Worm (Caenorhabditis elegans): ENCODE data around the gene osm-11.

Gene osm-11

ce11 chrX:17458887-17459286, 37.5 kb upstream of the osm-11 start, which contains the start of gene mlc-1:
TSS of gene mlc-1 (plus strand) at chrX:17459210.
- TF ChIP-seq ceh-79 (tag; optimal IDR thresholded peaks at IDR 0.05) (no peak), zfh-2 (GFP tag; conservative IDR thresholded peaks at IDR 0.05) (peak; percentile 56)

DNA sequence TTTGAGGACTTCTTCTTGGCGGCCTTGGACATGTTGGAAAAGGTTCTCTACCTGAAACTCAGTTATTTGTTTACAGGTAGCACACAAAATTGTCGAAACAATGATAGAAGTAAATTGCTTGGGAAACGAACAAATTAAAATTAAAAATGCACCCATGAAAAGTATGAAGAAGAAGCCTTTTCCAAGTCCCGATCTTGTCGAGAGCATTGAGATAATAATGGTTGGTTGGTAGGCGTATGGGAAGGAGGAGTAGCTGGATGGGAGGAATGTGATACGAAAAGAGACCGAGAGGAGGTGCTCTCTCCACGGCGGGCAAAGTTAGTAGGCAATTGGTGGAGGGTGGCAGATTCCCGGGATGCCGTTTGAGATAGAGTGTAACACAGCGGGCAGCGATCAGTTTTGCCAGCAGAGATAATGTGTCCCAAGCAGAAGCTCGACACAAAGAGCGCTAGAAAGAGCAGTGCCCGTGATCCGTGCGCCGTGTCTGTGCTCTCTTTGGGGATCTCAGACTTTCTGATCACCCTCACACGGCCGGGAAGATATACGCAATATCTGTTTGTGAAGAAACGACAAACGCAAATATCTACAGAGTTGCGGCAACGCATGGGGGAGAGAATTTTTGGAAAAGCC, 35.3 kb upstream of the osm-11 start, which contains the start of gene mlc-2:
Gene mlc-2 (minus strand): TSS at position 51 of the 630 bp plus-strand sequence.
- TF ChIP-seq ZK185.1 (tag; optimal IDR thresholded peaks at IDR 0.05; ENCODE audit: poor library complexity, severe bottlenecking): no peak
- TF ChIP-seq rec-8 (tag; optimal IDR thresholded peaks at IDR 0.05): no peak
- no peak for TF ChIP-seq K11D2.4 (GFP tag; IDR thresholded peaks at IDR 0.05)
- TF ChIP-seq chd-7 (tag; optimal IDR thresholded peaks at IDR 0.05): no peak
- no peak for TF ChIP-seq zim-3 (tag; optimal IDR thresholded peaks at IDR 0.05)
- 0 out of 2 replicates have a peak, but pooled peaks have one; percentile 29 for TF ChIP-seq nfyb-1 (GFP tag; IDR thresholded peaks at IDR 0.05)
- 0 out of 2 replicates have a peak, but pooled peaks have one; percentile 26 for TF ChIP-seq dox-1 (GFP tag; IDR thresholded peaks at IDR 0.05)
- TF ChIP-seq K12H6.12 (tag; optimal IDR thresholded peaks at IDR 0.05): peak; percentile 17
- TF ChIP-seq mcd-1 (GFP tag; IDR thresholded peaks at IDR 0.05): 0 out of 2 replicates have a peak, but pooled peaks have one; percentile 18
- peak; percentile 5; the same call in 1 of the 2 replicates for TF ChIP-seq egrh-3 (GFP tag; IDR thresholded peaks at IDR 0.05)
- TF ChIP-seq egl-18 (GFP tag; IDR thresholded peaks at IDR 0.05): no peak
- TF ChIP-seq hrde-1 (tag; optimal IDR thresholded peaks at IDR 0.05; ENCODE audit: borderline replicate concordance): no peak
- TF ChIP-seq ztf-3 (GFP tag; optimal IDR thresholded peaks at IDR 0.05): no peak
- no peak for TF ChIP-seq him-1 (tag; optimal IDR thresholded peaks at IDR 0.05)
- peak; percentile 83 for TF ChIP-seq zfh-2 (GFP tag; conservative IDR thresholded peaks at IDR 0.05)
- no peak for TF ChIP-seq F55B11.4 (tag; optimal IDR thresholded peaks at IDR 0.05; ENCODE audit: borderline replicate concordance, insufficient read depth)

ce11 chrX:17451410-17451809, 30.0 kb upstream of the osm-11 start, which contains the start of gene C36E6.2:
TSS of gene C36E6.2 (plus strand) at chrX:17451670.
- peak; percentile 33 for TF ChIP-seq attf-5 (GFP tag; optimal IDR thresholded peaks at IDR 0.05)
- TF ChIP-seq nhr-80 (tag; optimal IDR thresholded peaks at IDR 0.05): peak; percentile 27
- no peak for TF ChIP-seq mcd-1 (GFP tag; IDR thresholded peaks at IDR 0.05)
- TF ChIP-seq F23B12.7 (tag; optimal IDR thresholded peaks at IDR 0.05; ENCODE audit: insufficient read depth): peak; percentile 15
- TF ChIP-seq ceh-27 (GFP tag; optimal IDR thresholded peaks at IDR 0.05): peak; percentile 65
- TF ChIP-seq F49E8.2 (tag; optimal IDR thresholded peaks at IDR 0.05; ENCODE audit: insufficient read depth): no peak
- TF ChIP-seq K12H6.12 (tag; optimal IDR thresholded peaks at IDR 0.05): peak; percentile 15
- TF ChIP-seq lin-40 (tag; optimal IDR thresholded peaks at IDR 0.05): peak; percentile 70
- no peak for TF ChIP-seq snpc-4 (GFP tag; optimal IDR thresholded peaks at IDR 0.05)
- peak in 1 of 4 experiments; percentile 39 for TF ChIP-seq snpc-4 (tag; optimal IDR thresholded peaks at IDR 0.05)
- TF ChIP-seq C06A6.2 (GFP tag; conservative IDR thresholded peaks at IDR 0.05): no peak
- TF ChIP-seq ceh-79 (tag; optimal IDR thresholded peaks at IDR 0.05): no peak
- TF ChIP-seq attf-6 (GFP tag; IDR thresholded peaks at IDR 0.05): no peak
- TF ChIP-seq K11D2.4 (GFP tag; IDR thresholded peaks at IDR 0.05): 0 out of 2 replicates have a peak, but pooled peaks have one; percentile 30
- peak; percentile 86 for TF ChIP-seq hmg-1.2 (GFP tag; IDR thresholded peaks at IDR 0.05)
- TF ChIP-seq F10E7.11 (tag; optimal IDR thresholded peaks at IDR 0.05): no peak
- no peak for TF ChIP-seq F57A8.1 (GFP tag; optimal IDR thresholded peaks at IDR 0.05)
- TF ChIP-seq tbp1 (GFP tag; optimal IDR thresholded peaks at IDR 0.05): peak; percentile 26
- TF ChIP-seq unc-130 (GFP tag; optimal IDR thresholded peaks at IDR 0.05): no peak
- no peak for TF ChIP-seq lin-35 (GFP tag; optimal IDR thresholded peaks at IDR 0.05)
- TF ChIP-seq nfya-2 (GFP tag; IDR thresholded peaks at IDR 0.05): no peak
- no peak for TF ChIP-seq mes-4 (tag; optimal IDR thresholded peaks at IDR 0.05)
- no peak for TF ChIP-seq madf-10 (tag; optimal IDR thresholded peaks at IDR 0.05)
- 0 out of 2 replicates have a peak, but pooled peaks have one; percentile 16 for TF ChIP-seq egl-18 (GFP tag; IDR thresholded peaks at IDR 0.05)
